Worm (Caenorhabditis elegans): ENCODE measurements around the gene F56D5.3.

- TF ChIP-seq T26A5.8 (tag; optimal IDR thresholded peaks at IDR 0.05) (no peak), F49E8.2 (tag; optimal IDR thresholded peaks at IDR 0.05; ENCODE audit: insufficient read depth) (no peak)
Measured at ce11 chrIV:9381136-9381535, 16.2 kb upstream of the F56D5.3 start, which contains the start of gene C10C5.5.

Data from whole organism, young adult.